Worm (Caenorhabditis elegans): ENCODE measurements around the gene clc-11.

DNA sequence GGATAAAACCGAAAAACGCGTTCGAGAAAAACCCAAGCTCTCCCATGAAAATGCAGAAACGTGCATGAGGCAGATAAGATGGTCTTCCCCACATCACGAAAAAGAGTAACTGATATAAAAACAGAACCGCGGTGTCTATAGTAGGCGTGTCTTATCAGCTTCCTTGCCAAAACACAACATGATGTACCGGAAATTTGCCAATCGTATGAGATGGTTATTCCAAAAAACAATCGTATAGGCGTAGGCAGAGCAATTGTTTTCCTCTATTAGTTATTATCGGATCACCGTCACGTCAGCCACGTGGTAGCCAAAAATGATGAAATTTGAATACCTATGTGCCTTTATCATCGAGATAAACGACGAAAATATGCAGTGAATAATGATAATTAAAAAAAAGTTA is 40.0 kb downstream of the clc-11 start, which contains the start of gene str-7:
- TF ChIP-seq him-1 (tag; optimal IDR thresholded peaks at IDR 0.05): no peak
- no peak for TF ChIP-seq W03F9.2 (tag; optimal IDR thresholded peaks at IDR 0.05)
- no peak for TF ChIP-seq dao-5 (tag; optimal IDR thresholded peaks at IDR 0.05)
